Fruit fly (Drosophila melanogaster): Measurements from ENCODE around the gene bsk.

dm6 chr2L:10263343-10263744, 13.0 kb upstream of the bsk start, which contains the start of gene Rsf1:
- TF ChIP-seq psq (optimal IDR thresholded peaks at IDR 0.05), result no peak
- no peak for TF ChIP-seq pan (optimal IDR thresholded peaks at IDR 0.05)

Data from whole organism.